Worm (Caenorhabditis elegans) whole organism, midembryonic: Measurements from ENCODE around the gene dhs-18.

ENCODE experiments used
- T22C8.4 ChIP-seq: fragments of 200-800 bp; sonication (Bioruptor generic); IDR thresholded peaks from 2 replicates; pipeline ENCODE4 v1.3.6; 2022; ENCODE audit warnings: missing genetic modification characterization, missing compliant biosample characterization
- cog-1 ChIP-seq: sonication (generic microtip); optimal IDR thresholded peaks from 2 replicates; lab custom pipeline; 2016; ENCODE audit warnings: missing genetic modification characterization, missing compliant biosample characterization
- flt-1 ChIP-seq: fragments of 200-800 bp; sonication (Bioruptor generic); IDR thresholded peaks from 2 replicates; pipeline ENCODE4 v1.3.6; 2022; ENCODE audit warnings: missing genetic modification characterization, missing compliant biosample characterization
- klf-2 ChIP-seq: fragments of 200-800 bp; sonication (Bioruptor generic); conservative IDR thresholded peaks from 2 replicates; pipeline ENCODE4 v1.3.6; 2022; ENCODE audit warnings: missing genetic modification reagents, missing genetic modification characterization, missing compliant biosample characterization
- med-1 ChIP-seq: sonication (generic microtip); optimal IDR thresholded peaks from 2 replicates; lab custom pipeline; 2017; ENCODE audit warnings: missing genetic modification characterization, mild to moderate bottlenecking, missing compliant biosample characterization, antibody characterized with exemption, missing genetic modification reagents; ENCODE audit not compliant: insufficient read depth
- ref-1 ChIP-seq: fragments of 200-800 bp; sonication (Bioruptor generic); conservative IDR thresholded peaks from 2 replicates; pipeline ENCODE4 v1.3.6; 2022; ENCODE audit warnings: missing genetic modification reagents, missing genetic modification characterization, missing compliant biosample characterization
- tab-1 ChIP-seq: fragments of 200-800 bp; sonication (Bioruptor generic); IDR thresholded peaks from 2 replicates; pipeline ENCODE4 v1.3.6; 2022; ENCODE audit warnings: missing genetic modification characterization, missing compliant biosample characterization
- ztf-23 ChIP-seq: fragments of 200-800 bp; sonication (Bioruptor generic); IDR thresholded peaks from 2 replicates; pipeline ENCODE4 v1.3.6; 2022; ENCODE audit warnings: missing genetic modification reagents, missing genetic modification characterization, missing compliant biosample characterization
- ztf-29 ChIP-seq: fragments of 200-800 bp; sonication (Bioruptor generic); IDR thresholded peaks from 2 replicates; pipeline ENCODE4 v1.3.6; 2022; ENCODE audit warnings: missing genetic modification reagents, missing genetic modification characterization, missing compliant biosample characterization

The dhs-18 gene

ce11 chrV:11029309-11029708 is 17.3 kb downstream of the dhs-18 start:
- TF ChIP-seq cog-1 (tag; lab: Kevin White, UChicago) (peak; percentile 39), med-1 (GFP tag; lab: Kevin White, UChicago) (no peak), ztf-23 (GFP tag; lab: Robert Waterston, UW) (peak; percentile 71), tab-1 (GFP tag; lab: Robert Waterston, UW) (no peak), ztf-29 (GFP tag; lab: Robert Waterston, UW) (no peak), T22C8.4 (GFP tag; lab: Robert Waterston, UW) (peak; percentile 38; the same call in 1 of the 2 replicates), ref-1 (GFP tag; lab: Robert Waterston, UW) (no peak), klf-2 (GFP tag; lab: Robert Waterston, UW) (no peak), flt-1 (GFP tag; lab: Robert Waterston, UW) (peak; percentile 47; the same call in 1 of the 2 replicates)

ce11 chrV:11027740-11028139 is 18.9 kb downstream of the dhs-18 start:
- TF ChIP-seq flt-1 (GFP tag; lab: Robert Waterston, UW) = no peak
- TF ChIP-seq med-1 (GFP tag; lab: Kevin White, UChicago) = no peak
- no peak for TF ChIP-seq cog-1 (tag; lab: Kevin White, UChicago)
- TF ChIP-seq tab-1 (GFP tag; lab: Robert Waterston, UW) = no peak
- TF ChIP-seq klf-2 (GFP tag; lab: Robert Waterston, UW) = no peak
- no peak for TF ChIP-seq T22C8.4 (GFP tag; lab: Robert Waterston, UW)
- no peak for TF ChIP-seq ztf-29 (GFP tag; lab: Robert Waterston, UW)
- no peak for TF ChIP-seq ref-1 (GFP tag; lab: Robert Waterston, UW)
- TF ChIP-seq ztf-23 (GFP tag; lab: Robert Waterston, UW) = no peak

- TF ChIP-seq T22C8.4 (GFP tag; lab: Robert Waterston, UW) (no peak), ref-1 (GFP tag; lab: Robert Waterston, UW) (no peak), ztf-29 (GFP tag; lab: Robert Waterston, UW) (no peak), cog-1 (tag; lab: Kevin White, UChicago) (no peak), tab-1 (GFP tag; lab: Robert Waterston, UW) (no peak), med-1 (GFP tag; lab: Kevin White, UChicago) (no peak), klf-2 (GFP tag; lab: Robert Waterston, UW) (no peak), flt-1 (GFP tag; lab: Robert Waterston, UW) (no peak), ztf-23 (GFP tag; lab: Robert Waterston, UW) (no peak)
Measured at ce11 chrV:11022817-11023216, 23.8 kb downstream of the dhs-18 start, which contains the start of the genes C13G3.12 and hot-6. Gene C13G3.12, minus strand, starts transcription at chrV:11022917. Gene hot-6, minus strand, starts transcription at chrV:11022937.

ce11 chrV:11016846-11017553 is 29.6 kb downstream of the dhs-18 start:
- TF ChIP-seq flt-1 (GFP tag; lab: Robert Waterston, UW) = no peak
- TF ChIP-seq cog-1 (tag; lab: Kevin White, UChicago) = no peak
- no peak for TF ChIP-seq tab-1 (GFP tag; lab: Robert Waterston, UW)
- TF ChIP-seq med-1 (GFP tag; lab: Kevin White, UChicago) = no peak
- no peak for TF ChIP-seq ztf-29 (GFP tag; lab: Robert Waterston, UW)
- no peak for TF ChIP-seq ztf-23 (GFP tag; lab: Robert Waterston, UW)
- TF ChIP-seq T22C8.4 (GFP tag; lab: Robert Waterston, UW) = no peak
- no peak for TF ChIP-seq klf-2 (GFP tag; lab: Robert Waterston, UW)
- no peak for TF ChIP-seq ref-1 (GFP tag; lab: Robert Waterston, UW)

ce11 chrV:11014758-11015157 is 31.9 kb downstream of the dhs-18 start:
- no peak for TF ChIP-seq ref-1 (GFP tag; lab: Robert Waterston, UW)

- TF ChIP-seq ztf-29 (GFP tag; lab: Robert Waterston, UW) (no peak), flt-1 (GFP tag; lab: Robert Waterston, UW) (no peak), klf-2 (GFP tag; lab: Robert Waterston, UW) (no peak), T22C8.4 (GFP tag; lab: Robert Waterston, UW) (no peak), cog-1 (tag; lab: Kevin White, UChicago) (no peak), med-1 (GFP tag; lab: Kevin White, UChicago) (no peak), tab-1 (GFP tag; lab: Robert Waterston, UW) (no peak), ztf-23 (GFP tag; lab: Robert Waterston, UW) (no peak), ref-1 (GFP tag; lab: Robert Waterston, UW) (no peak)
Measured at ce11 chrV:11013179-11013578, 33.5 kb downstream of the dhs-18 start.

- TF ChIP-seq ref-1 (GFP tag; lab: Robert Waterston, UW) (no peak), ztf-23 (GFP tag; lab: Robert Waterston, UW) (no peak), T22C8.4 (GFP tag; lab: Robert Waterston, UW) (no peak), klf-2 (GFP tag; lab: Robert Waterston, UW) (no peak), flt-1 (GFP tag; lab: Robert Waterston, UW) (no peak), cog-1 (tag; lab: Kevin White, UChicago) (no peak), ztf-29 (GFP tag; lab: Robert Waterston, UW) (no peak), tab-1 (GFP tag; lab: Robert Waterston, UW) (no peak), med-1 (GFP tag; lab: Kevin White, UChicago) (no peak)
Measured at ce11 chrV:11012419-11012818, 34.2 kb downstream of the dhs-18 start, which contains the start of gene C13G3.1. Gene C13G3.1, minus strand, starts transcription at chrV:11012465.

- TF ChIP-seq med-1 (GFP tag; lab: Kevin White, UChicago) (no peak), tab-1 (GFP tag; lab: Robert Waterston, UW) (no peak), klf-2 (GFP tag; lab: Robert Waterston, UW) (no peak), flt-1 (GFP tag; lab: Robert Waterston, UW) (no peak)
Measured at ce11 chrV:11011807-11012206, 34.8 kb downstream of the dhs-18 start.

- no peak for TF ChIP-seq ztf-29 (GFP tag; lab: Robert Waterston, UW)
Measured at ce11 chrV:11010768-11011167, 35.9 kb downstream of the dhs-18 start.
